Worm (Caenorhabditis elegans) whole organism, mixed stage, embryonic: ENCODE measurements around the gene egal-1.

Source experiments
- ceh-43 ChIP-seq: fragments of 200-800 bp; sonication (Bioruptor generic); optimal IDR thresholded peaks from 2 replicates; lab custom pipeline; 2018; ENCODE audit warnings: mild to moderate bottlenecking, missing genetic modification characterization, moderate library complexity, missing compliant biosample characterization
- drap-1 ChIP-seq: fragments of 200-800 bp; sonication (Bioruptor generic); optimal IDR thresholded peaks from 3 replicates; lab custom pipeline; 2018; ENCODE audit warnings: mild to moderate bottlenecking, missing genetic modification characterization, missing compliant biosample characterization
- elt-3 ChIP-seq: fragments of 150-350 bp; optimal IDR thresholded peaks from 2 replicates; lab custom pipeline; 2014; ENCODE audit warnings: missing biosample characterization, missing genetic modification characterization
- lin-13 ChIP-seq: fragments of 150-350 bp; optimal IDR thresholded peaks from 2 replicates; lab custom pipeline; 2014; ENCODE audit warnings: missing biosample characterization, missing genetic modification characterization
- mep-1 ChIP-seq: fragments of 150-350 bp; optimal IDR thresholded peaks from 2 replicates; lab custom pipeline; 2017; ENCODE audit warnings: missing biosample characterization, missing genetic modification reagents, missing genetic modification characterization, inconsistent platforms
- nhr-237 ChIP-seq: fragments of 150-350 bp; optimal IDR thresholded peaks from 2 replicates; lab custom pipeline; 2014; ENCODE audit warnings: missing biosample characterization, missing genetic modification characterization
- nhr-76 ChIP-seq: sonication (generic microtip); optimal IDR thresholded peaks from 2 replicates; lab custom pipeline; 2017; ENCODE audit warnings: missing biosample characterization, missing genetic modification characterization
- pha-4 ChIP-seq: fragments of 150-350 bp; optimal IDR thresholded peaks from 2 replicates; lab custom pipeline; 2018; ENCODE audit warnings: missing biosample characterization, missing genetic modification reagents, missing genetic modification characterization
- sptf-1 ChIP-seq: sonication (generic microtip); optimal IDR thresholded peaks from 2 replicates; lab custom pipeline; 2017; ENCODE audit warnings: mild to moderate bottlenecking, missing genetic modification characterization, moderate library complexity, missing compliant biosample characterization
- ztf-11 ChIP-seq: fragments of 150-350 bp; optimal IDR thresholded peaks from 2 replicates; lab custom pipeline; 2014; ENCODE audit warnings: missing biosample characterization, missing genetic modification characterization

DNA sequence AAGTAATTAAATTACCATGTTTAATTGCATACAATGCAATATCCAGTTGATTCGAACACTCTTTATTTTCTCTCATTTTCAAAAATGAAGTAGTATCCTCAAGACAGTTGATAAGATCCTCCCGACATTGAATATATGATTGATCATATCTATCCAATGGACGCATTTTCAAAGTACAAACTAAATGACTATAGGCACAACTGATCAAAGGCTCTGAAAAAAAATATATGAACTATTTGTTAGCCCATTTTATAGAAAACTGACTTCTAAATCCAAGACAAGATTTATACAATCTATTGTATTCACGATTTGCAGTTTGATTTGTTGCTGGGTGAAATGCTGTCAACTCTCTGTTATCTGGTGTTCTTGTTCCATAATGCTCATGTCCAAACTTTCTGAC lies 29.1 kb upstream of the egal-1 start:
- TF ChIP-seq ztf-11 (no peak), drap-1 (GFP tag; lab: Kevin White, UChicago) (no peak), nhr-76 (tag; lab: Kevin White, UChicago) (no peak), pha-4 (no peak), sptf-1 (tag; lab: Kevin White, UChicago) (no peak), elt-3 (tag; lab: Kevin White, UChicago) (no peak), mep-1 (tag; lab: Kevin White, UChicago) (no peak), nhr-237 (tag; lab: Kevin White, UChicago) (no peak), ceh-43 (GFP tag; lab: Kevin White, UChicago) (no peak), lin-13 (no peak)
